Fruit fly (Drosophila melanogaster) whole organism: ENCODE measurements around the gene Pgm1.

Experiments used
- CG8478 ChIP-seq: fragments of >200 bp; optimal IDR thresholded peaks from 2 replicates; lab custom pipeline; 2018; ENCODE audit warnings: inconsistent platforms
- Dll ChIP-seq: fragments of >200 bp; optimal IDR thresholded peaks from 2 replicates; lab custom pipeline; 2017
- EcR ChIP-seq, 2 experiments: fragments of >200 bp; optimal IDR thresholded peaks; 2 replicates each; lab custom pipeline; 2017; ENCODE audit warnings: missing biosample characterization in 2 of 2, missing genetic modification characterization in 2 of 2, missing genetic modification reagents in 2 of 2
- pan ChIP-seq: fragments of >200 bp; optimal IDR thresholded peaks from 2 replicates; lab custom pipeline; 2017
- psq ChIP-seq: fragments of >200 bp; optimal IDR thresholded peaks from 2 replicates; lab custom pipeline; 2017
- usp ChIP-seq: fragments of >200 bp; optimal IDR thresholded peaks from 2 replicates; lab custom pipeline; 2017; ENCODE audit warnings: missing biosample characterization, missing genetic modification characterization, mixed read lengths

The Pgm1 gene

DNA sequence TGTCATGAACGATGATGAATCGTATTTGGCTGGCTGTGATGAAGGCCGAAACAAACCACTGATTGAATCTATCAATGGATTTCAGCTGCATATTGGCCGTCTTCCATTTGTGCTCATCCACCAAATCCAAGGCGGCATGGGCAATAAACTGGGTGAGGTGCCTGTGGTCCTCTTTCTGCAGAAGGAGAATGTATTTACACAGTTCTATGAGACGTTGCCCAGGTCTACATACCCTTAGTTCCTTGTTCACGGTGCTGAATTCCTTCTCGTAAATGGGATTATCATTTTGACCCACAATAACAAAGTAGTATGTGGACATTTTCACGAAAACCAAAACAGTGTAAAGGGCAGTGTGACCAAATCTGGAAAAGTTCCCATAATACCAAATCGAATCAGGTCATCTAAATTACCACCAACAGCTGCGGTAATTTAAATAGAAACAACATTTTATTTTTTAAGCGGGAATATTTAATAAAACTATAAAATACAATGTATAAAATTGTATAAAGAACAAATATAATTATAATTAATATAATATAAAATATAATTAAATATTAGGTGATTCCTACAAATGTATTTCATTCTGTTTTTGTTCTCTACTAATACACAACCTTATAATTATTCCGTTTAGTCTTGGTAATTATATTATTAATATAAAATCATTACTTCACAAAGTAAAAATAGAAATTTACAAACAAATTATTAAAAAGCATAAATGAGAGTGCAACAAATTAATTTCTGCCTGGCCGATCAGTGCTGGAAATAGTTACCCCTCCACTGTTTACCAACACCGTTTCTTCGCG is 3.1 kb upstream of the Pgm1 start, which contains the start of the genes Trs20 and elg1:
Gene Trs20, minus strand, starts transcription at position 369 of the 803 bp plus-strand sequence.
Gene elg1, plus strand, starts transcription at position 765 of the 803 bp plus-strand sequence.
- no peak for TF ChIP-seq CG8478 (lab: Kevin White, UChicago)
- TF ChIP-seq pan (lab: Kevin White, UChicago) = no peak
- TF ChIP-seq psq = no peak
- no peak for TF ChIP-seq Dll (lab: Kevin White, UChicago)
- no peak for TF ChIP-seq usp (GFP tag; lab: Kevin White, UChicago)

DNA sequence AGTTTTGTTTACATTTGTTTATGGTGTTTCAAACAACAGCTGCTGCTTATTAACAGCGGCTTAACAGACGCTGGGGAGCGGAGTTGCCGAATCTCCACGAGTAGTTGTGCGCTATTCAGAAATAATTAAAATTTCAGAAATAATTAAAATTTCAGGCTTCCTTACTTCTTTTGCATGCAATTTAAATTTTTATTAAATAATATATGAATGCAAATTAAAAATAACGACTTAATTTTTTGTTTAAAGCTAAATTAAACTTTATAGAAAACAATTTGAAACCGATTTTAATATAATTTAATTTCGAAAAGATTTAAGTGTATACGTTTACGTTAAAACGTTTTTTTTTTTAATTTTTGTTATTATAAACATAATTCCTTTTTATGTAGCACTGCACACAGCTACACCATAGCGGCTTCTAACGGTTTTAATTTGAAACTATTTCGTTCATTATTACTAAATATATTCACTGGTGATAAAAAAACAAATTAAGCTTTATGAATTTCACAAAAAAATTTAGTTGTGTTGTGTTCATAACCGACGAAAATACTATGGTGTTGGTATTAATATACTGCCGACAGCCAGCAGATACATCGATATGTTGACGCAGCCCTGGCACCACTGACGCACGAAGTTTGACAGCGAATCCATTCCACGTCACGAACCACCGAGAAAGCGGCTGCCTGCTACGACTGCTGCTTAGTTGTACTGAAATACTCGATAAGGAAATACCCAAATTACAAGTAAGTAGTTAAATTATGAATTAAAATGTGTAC is 828 bp upstream of the Pgm1 start, which contains the start of gene SsRbeta:
Gene SsRbeta, plus strand, starts transcription at position 645 of the 773 bp plus-strand sequence.
- TF ChIP-seq CG8478 (lab: Kevin White, UChicago) = no peak
- no peak for TF ChIP-seq pan (lab: Kevin White, UChicago)
- no peak for TF ChIP-seq EcR (GFP tag; optimal IDR thresholded peaks at IDR 0.05; lab: Kevin White, UChicago)
- no peak for TF ChIP-seq Dll (lab: Kevin White, UChicago)
- no peak for TF ChIP-seq usp (GFP tag; lab: Kevin White, UChicago)
- TF ChIP-seq psq = no peak

- TF ChIP-seq psq = no peak
- no peak for TF ChIP-seq Dll (lab: Kevin White, UChicago)
- TF ChIP-seq usp (GFP tag; lab: Kevin White, UChicago) = no peak
Observed at dm6 chr3L:16121791-16122190, 6.5 kb downstream of the Pgm1 start, which contains the start of gene Strump. Gene Strump (plus strand): TSS chr3L:16122002.

dm6 chr3L:16113607-16114337 is 14.6 kb downstream of the Pgm1 start:
- no peak for TF ChIP-seq Dll (lab: Kevin White, UChicago)
- no peak for TF ChIP-seq psq
- TF ChIP-seq pan (lab: Kevin White, UChicago) = no peak
- TF ChIP-seq usp (GFP tag; lab: Kevin White, UChicago) = no peak
- TF ChIP-seq EcR (GFP tag; optimal IDR thresholded peaks at IDR 0.05; lab: Kevin White, UChicago) = no peak
- TF ChIP-seq CG8478 (lab: Kevin White, UChicago) = no peak

DNA sequence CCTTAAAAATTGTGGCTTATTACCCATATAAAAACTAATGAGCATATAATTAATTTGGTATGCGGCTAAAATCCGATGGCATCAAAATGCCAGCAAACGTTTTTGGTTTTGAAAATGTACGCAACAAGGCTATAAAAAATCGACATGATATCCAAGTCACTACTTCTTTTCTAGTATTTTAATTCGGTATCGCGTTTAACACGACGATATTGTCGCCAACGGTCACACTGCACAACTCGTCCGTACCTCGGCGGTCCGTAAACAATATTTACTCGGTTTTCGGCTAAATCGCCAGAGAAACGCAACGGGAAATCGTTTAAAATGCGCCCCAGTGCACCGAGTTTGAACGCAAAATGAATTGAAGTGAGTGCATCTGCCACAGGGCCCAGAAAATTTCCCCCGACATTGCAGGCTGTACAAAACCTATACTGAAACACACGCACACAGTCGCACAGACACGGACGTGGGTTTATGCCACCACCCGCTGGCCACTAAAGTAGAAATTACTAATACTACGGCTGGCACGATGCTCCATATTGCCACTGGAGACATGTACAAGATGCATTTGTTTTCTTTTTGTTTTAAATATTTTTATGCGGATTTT is 15.2 kb downstream of the Pgm1 start, which contains the start of gene Taf4:
Gene Taf4, plus strand, starts transcription at position 210 of the 604 bp plus-strand sequence.
- TF ChIP-seq usp (GFP tag; lab: Kevin White, UChicago) = no peak
- TF ChIP-seq psq = no peak
- no peak for TF ChIP-seq Dll (lab: Kevin White, UChicago)
- TF ChIP-seq CG8478 (lab: Kevin White, UChicago) = no peak
- TF ChIP-seq EcR (GFP tag; optimal IDR thresholded peaks at IDR 0.05; lab: Kevin White, UChicago) = no peak
- TF ChIP-seq pan (lab: Kevin White, UChicago) = no peak

dm6 chr3L:16112069-16112820 is 16.1 kb downstream of the Pgm1 start, which contains the start of gene Zn72D:
Gene Zn72D (minus strand): TSS chr3L:16112626.
- no peak for TF ChIP-seq EcR (GFP tag; optimal IDR thresholded peaks at IDR 0.05; lab: Kevin White, UChicago)

DNA sequence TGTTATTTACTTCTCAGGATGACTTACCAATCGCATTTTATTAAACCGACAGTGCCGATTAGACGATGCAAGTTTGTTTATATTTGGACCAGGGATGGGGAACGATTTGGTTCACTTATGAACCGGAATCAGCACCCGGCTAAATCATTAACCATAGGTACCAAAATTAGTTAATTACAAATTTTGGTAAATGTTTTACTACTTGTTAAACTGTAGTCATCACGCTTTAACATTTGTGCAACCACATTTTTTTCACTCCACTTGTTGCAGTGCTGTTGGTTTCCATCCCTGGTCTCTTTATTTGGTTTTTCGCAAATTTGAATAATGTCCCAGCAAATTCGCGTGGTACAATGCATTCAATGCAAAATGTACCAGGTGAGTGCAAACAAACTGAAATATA is 22.8 kb downstream of the Pgm1 start, which contains the start of the genes IntS9 and CG43295:
Gene IntS9, minus strand, starts transcription at position 100 of the 400 bp plus-strand sequence.
Gene CG43295, plus strand, starts transcription at position 325 of the 400 bp plus-strand sequence.
- TF ChIP-seq EcR (GFP tag; optimal IDR thresholded peaks at IDR 0.05; lab: Kevin White, UChicago) = no peak
- TF ChIP-seq psq = no peak
- no peak for TF ChIP-seq Dll (lab: Kevin White, UChicago)
- TF ChIP-seq usp (GFP tag; lab: Kevin White, UChicago) = no peak
- no peak for TF ChIP-seq CG8478 (lab: Kevin White, UChicago)
- TF ChIP-seq pan (lab: Kevin White, UChicago) = no peak

- TF ChIP-seq Dll (lab: Kevin White, UChicago) = no peak
- TF ChIP-seq psq = no peak
- TF ChIP-seq pan (lab: Kevin White, UChicago) = no peak
- TF ChIP-seq CG8478 (lab: Kevin White, UChicago) = no peak
- no peak for TF ChIP-seq EcR (GFP tag; optimal IDR thresholded peaks at IDR 0.05; lab: Kevin White, UChicago)
- no peak for TF ChIP-seq usp (GFP tag; lab: Kevin White, UChicago)
Observed at dm6 chr3L:16100059-16100458, 28.3 kb downstream of the Pgm1 start, which contains the start of gene IleRS-m. Gene IleRS-m (plus strand): TSS chr3L:16100280.

- no peak for TF ChIP-seq usp (GFP tag; lab: Kevin White, UChicago)
- TF ChIP-seq CG8478 (lab: Kevin White, UChicago) = no peak
- TF ChIP-seq EcR (GFP tag; optimal IDR thresholded peaks at IDR 0.05; lab: Kevin White, UChicago) = no peak
- no peak for TF ChIP-seq psq
- TF ChIP-seq Dll (lab: Kevin White, UChicago) = no peak
- TF ChIP-seq pan (lab: Kevin White, UChicago) = no peak
Observed at dm6 chr3L:16097393-16097884, 30.9 kb downstream of the Pgm1 start, which contains the start of the genes CG13074 and ATPsynbetaL. Gene CG13074 (minus strand): TSS chr3L:16097493. Gene ATPsynbetaL (plus strand): TSS chr3L:16097834.
